Fruit fly (Drosophila melanogaster) whole organism, wandering third instar larva: ENCODE measurements around the gene CG14966.

Experiments
- Abd-B ChIP-seq: fragments of >200 bp; optimal IDR thresholded peaks from 2 replicates; lab custom pipeline; 2017; ENCODE audit warnings: missing biosample characterization, missing genetic modification characterization
- CG9705 ChIP-seq: fragments of 200-800 bp; sonication (Bioruptor generic); optimal IDR thresholded peaks from 2 replicates; lab custom pipeline; 2018; ENCODE audit warnings: missing biosample characterization, mild to moderate bottlenecking, missing genetic modification characterization
- Dif ChIP-seq: fragments of 200-275, 200-300 bp; sonication (Bioruptor generic); optimal IDR thresholded peaks from 2 replicates; lab custom pipeline; 2018; ENCODE audit warnings: missing biosample characterization, missing genetic modification characterization; ENCODE audit not compliant: partially characterized antibody
- Hnf4 ChIP-seq: fragments of 200-800 bp; sonication (Bioruptor generic); optimal IDR thresholded peaks from 2 replicates; lab custom pipeline; 2016; ENCODE audit warnings: missing biosample characterization, mild to moderate bottlenecking, missing genetic modification characterization
- Hr83 ChIP-seq: fragments of 200-300 bp; sonication (Bioruptor generic); optimal IDR thresholded peaks from 2 replicates; lab custom pipeline; 2016; ENCODE audit warnings: missing biosample characterization, mild to moderate bottlenecking, missing genetic modification characterization, moderate library complexity; ENCODE audit not compliant: poor library complexity, severe bottlenecking
- Myc ChIP-seq: fragments of >200 bp; optimal IDR thresholded peaks from 2 replicates; lab custom pipeline; 2017
- OdsH ChIP-seq: fragments of 200-800 bp; sonication (Bioruptor generic); optimal IDR thresholded peaks from 2 replicates; lab custom pipeline; 2016; ENCODE audit warnings: missing biosample characterization, mild to moderate bottlenecking, missing genetic modification characterization
- fru ChIP-seq: fragments of 200-800 bp; sonication (Bioruptor generic); optimal IDR thresholded peaks from 3 replicates; lab custom pipeline; 2016; ENCODE audit warnings: missing biosample characterization, mild to moderate bottlenecking, missing genetic modification characterization
- h ChIP-seq: fragments of 200-800 bp; sonication (Bioruptor generic); optimal IDR thresholded peaks from 3 replicates; lab custom pipeline; 2016; ENCODE audit warnings: missing biosample characterization, mild to moderate bottlenecking, missing genetic modification characterization
- lola ChIP-seq: fragments of >200 bp; optimal IDR thresholded peaks from 2 replicates; lab custom pipeline; 2017; ENCODE audit warnings: missing biosample characterization, missing genetic modification characterization
- pan ChIP-seq: fragments of >200 bp; optimal IDR thresholded peaks from 2 replicates; lab custom pipeline; 2017
- psq ChIP-seq: fragments of 200-800 bp; sonication (Bioruptor generic); optimal IDR thresholded peaks from 3 replicates; lab custom pipeline; 2017; ENCODE audit warnings: missing biosample characterization, mild to moderate bottlenecking, missing genetic modification characterization, moderate library complexity
- usp ChIP-seq: fragments of >200 bp; optimal IDR thresholded peaks from 2 replicates; lab custom pipeline; 2017; ENCODE audit warnings: missing biosample characterization, missing genetic modification characterization

- TF ChIP-seq Hr83 (GFP tag; lab: Kevin White, UChicago) (peak; percentile 92), pan (no peak), fru (GFP tag; lab: Kevin White, UChicago) (no peak), Abd-B (no peak), CG9705 (GFP tag; lab: Kevin White, UChicago) (no peak), Myc (lab: Kevin White, UChicago) (no peak), lola (GFP tag; lab: Kevin White, UChicago) (no peak), usp (GFP tag; lab: Kevin White, UChicago) (no peak), psq (no peak), h (GFP tag; lab: Kevin White, UChicago) (no peak), Hnf4 (GFP tag; lab: Kevin White, UChicago) (no peak), Dif (GFP tag; lab: Kevin White, UChicago) (no peak), OdsH (GFP tag; lab: Kevin White, UChicago) (no peak)
Measured at dm6 chr3L:3208895-3209294, 11.5 kb upstream of the CG14966 start, which contains the start of the genes CG32269 and CG32270.
